Fruit fly (Drosophila melanogaster): ENCODE measurements around the gene lectin-37Db.

dm6 chr2L:19401914-19402313 lies 17.0 kb upstream of the lectin-37Db start:
- no peak for TF ChIP-seq CG10348 (GFP tag; IDR thresholded peaks at IDR 0.05)
- TF ChIP-seq fd96Ca (GFP tag; IDR thresholded peaks at IDR 0.05) = no peak
- no peak for TF ChIP-seq CG13204 (GFP tag; optimal IDR thresholded peaks at IDR 0.05)
- no peak for TF ChIP-seq Pif1A (GFP tag; optimal IDR thresholded peaks at IDR 0.05)
- TF ChIP-seq D1 (tag; optimal IDR thresholded peaks at IDR 0.05) = no peak
- TF ChIP-seq CG34367 (tag; optimal IDR thresholded peaks at IDR 0.05) = no peak
- TF ChIP-seq CG17806 (tag; optimal IDR thresholded peaks at IDR 0.05) = no peak
- TF ChIP-seq CG32121 (GFP tag; IDR thresholded peaks at IDR 0.05) = no peak
- no peak for TF ChIP-seq Snoo (tag; optimal IDR thresholded peaks at IDR 0.05)
- TF ChIP-seq gl (tag; optimal IDR thresholded peaks at IDR 0.05) = no peak
- TF ChIP-seq EcR (GFP tag; optimal IDR thresholded peaks at IDR 0.05) = no peak
- no peak for TF ChIP-seq CG4496 (GFP tag; IDR thresholded peaks at IDR 0.05)
- TF ChIP-seq CG14655 (GFP tag; optimal IDR thresholded peaks at IDR 0.05) = no peak
